Fruit fly (Drosophila melanogaster): ENCODE results near the gene trk.

dm6 chr2L:10299077-10299809, 27.1 kb upstream of the trk start:
- TF ChIP-seq pan (optimal IDR thresholded peaks at IDR 0.05) (no peak), sv (GFP tag; optimal IDR thresholded peaks at IDR 0.05) (no peak), Rel (GFP tag; optimal IDR thresholded peaks at IDR 0.05) (no peak), Rel (tag; optimal IDR thresholded peaks at IDR 0.05) (no peak), dl (GFP tag; optimal IDR thresholded peaks at IDR 0.05; ENCODE audit: insufficient read depth in 1 of 2, partially characterized antibody in 2 of 2) (no peak), Hnf4 (GFP tag; optimal IDR thresholded peaks at IDR 0.05) (no peak), OdsH (GFP tag; optimal IDR thresholded peaks at IDR 0.05) (no peak), Myc (optimal IDR thresholded peaks at IDR 0.05) (no peak), psq (GFP tag; optimal IDR thresholded peaks at IDR 0.05) (no peak), Dfd (GFP tag; optimal IDR thresholded peaks at IDR 0.05) (no peak)
